Worm (Caenorhabditis elegans) whole organism, young adult: ENCODE results near the gene ani-2.
A peak's percentile ranks its signal among the peaks of the same experiment; 100 is the strongest.

Source experiments
- B0261.1 ChIP-seq: sonication (generic microtip); optimal IDR thresholded peaks from 2 replicates; lab custom pipeline; 2016; ENCODE audit warnings: mild to moderate bottlenecking, missing genetic modification characterization, moderate library complexity, missing compliant biosample characterization
- F10E7.11 ChIP-seq: sonication (generic microtip); optimal IDR thresholded peaks from 2 replicates; lab custom pipeline; 2017; ENCODE audit warnings: mild to moderate bottlenecking, missing genetic modification characterization, moderate library complexity, missing compliant biosample characterization
- F23B12.7 ChIP-seq: sonication (generic microtip); optimal IDR thresholded peaks from 2 replicates; lab custom pipeline; 2017; ENCODE audit warnings: missing genetic modification characterization, mild to moderate bottlenecking, missing compliant biosample characterization, antibody characterized with exemption, moderate library complexity; ENCODE audit not compliant: insufficient read depth
- F49E8.2 ChIP-seq: sonication (generic microtip); optimal IDR thresholded peaks from 3 replicates; lab custom pipeline; 2017; ENCODE audit warnings: missing genetic modification characterization, mild to moderate bottlenecking, missing compliant biosample characterization, antibody characterized with exemption, moderate library complexity; ENCODE audit not compliant: insufficient read depth
- F52B5.7 ChIP-seq: sonication (generic microtip); optimal IDR thresholded peaks from 2 replicates; lab custom pipeline; 2016; ENCODE audit warnings: mild to moderate bottlenecking, missing genetic modification characterization, missing compliant biosample characterization
- F55B11.4 ChIP-seq: sonication (generic microtip); optimal IDR thresholded peaks from 2 replicates; lab custom pipeline; 2016; ENCODE audit warnings: missing compliant biosample characterization, missing genetic modification characterization, borderline replicate concordance; ENCODE audit not compliant: insufficient read depth
- K12H6.12 ChIP-seq: fragments of 200-800 bp; sonication (Bioruptor generic); optimal IDR thresholded peaks from 2 replicates; lab custom pipeline; 2018; ENCODE audit warnings: mild to moderate bottlenecking, missing genetic modification characterization, missing compliant biosample characterization
- T07F8.4 ChIP-seq: sonication (generic microtip); optimal IDR thresholded peaks from 2 replicates; lab custom pipeline; 2016; ENCODE audit warnings: mild to moderate bottlenecking, missing genetic modification characterization, moderate library complexity, missing compliant biosample characterization
- T26A5.8 ChIP-seq: sonication (generic microtip); optimal IDR thresholded peaks from 2 replicates; lab custom pipeline; 2016; ENCODE audit warnings: missing genetic modification characterization, missing compliant biosample characterization
- Y53G8AR.9 ChIP-seq: fragments of 200-800 bp; sonication (Bioruptor generic); conservative IDR thresholded peaks from 2 replicates; pipeline ENCODE4 v1.3.6; 2022; ENCODE audit warnings: missing genetic modification reagents, missing genetic modification characterization, missing compliant biosample characterization
- ZK185.1 ChIP-seq: sonication (generic microtip); optimal IDR thresholded peaks from 2 replicates; lab custom pipeline; 2016; ENCODE audit warnings: mild to moderate bottlenecking, missing genetic modification characterization, missing compliant biosample characterization; ENCODE audit not compliant: poor library complexity, severe bottlenecking
- attf-3 ChIP-seq: fragments of 200-800 bp; sonication (Bioruptor generic); conservative IDR thresholded peaks from 2 replicates; pipeline ENCODE4 v1.3.6; 2022; ENCODE audit warnings: missing genetic modification reagents, missing genetic modification characterization, missing compliant biosample characterization
- bed-2 ChIP-seq: fragments of 200-800 bp; sonication (Bioruptor generic); IDR thresholded peaks from 2 replicates; pipeline ENCODE4 v1.3.6; 2022; ENCODE audit warnings: missing genetic modification reagents, missing genetic modification characterization, missing compliant biosample characterization
- ccch-3 ChIP-seq: fragments of 200-800 bp; sonication (Bioruptor generic); optimal IDR thresholded peaks from 2 replicates; lab custom pipeline; 2018; ENCODE audit warnings: mild to moderate bottlenecking, missing genetic modification characterization, missing compliant biosample characterization
- cebp-1 ChIP-seq, 2 experiments: fragments of 200-800 bp in 1 of 2; sonication (Bioruptor generic) in 1 of 2; sonication (generic microtip) in 1 of 2; IDR thresholded peaks in 1 of 2; optimal IDR thresholded peaks in 1 of 2; 2 replicates each; pipeline versions ENCODE4 v1.3.6 to Lab custom; 2017 to 2022; ENCODE audit warnings: missing compliant biosample characterization in 2 of 2, missing genetic modification characterization in 2 of 2, mild to moderate bottlenecking in 1 of 2, missing genetic modification reagents in 1 of 2, moderate library complexity in 1 of 2
- ceh-100 ChIP-seq: fragments of 200-800 bp; sonication (Bioruptor generic); IDR thresholded peaks from 2 replicates; pipeline ENCODE4 v1.3.6; 2022; ENCODE audit warnings: missing genetic modification reagents, missing genetic modification characterization, missing compliant biosample characterization
- ceh-27 ChIP-seq: fragments of 200-800 bp; sonication (Bioruptor generic); optimal IDR thresholded peaks from 2 replicates; lab custom pipeline; 2018; ENCODE audit warnings: mild to moderate bottlenecking, missing genetic modification characterization, moderate library complexity, missing compliant biosample characterization
- ceh-40 ChIP-seq: fragments of 200-800 bp; sonication (Bioruptor generic); IDR thresholded peaks from 2 replicates; pipeline ENCODE4 v1.3.6; 2022; ENCODE audit warnings: missing genetic modification characterization, missing compliant biosample characterization
- chd-7 ChIP-seq: sonication (generic microtip); optimal IDR thresholded peaks from 2 replicates; lab custom pipeline; 2016; ENCODE audit warnings: mild to moderate bottlenecking, missing genetic modification characterization, moderate library complexity, missing compliant biosample characterization
- dox-1 ChIP-seq: fragments of 200-800 bp; sonication (Bioruptor generic); IDR thresholded peaks from 2 replicates; pipeline ENCODE4 v1.3.6; 2022; ENCODE audit warnings: missing genetic modification reagents, missing genetic modification characterization, missing compliant biosample characterization
- dpff-1 ChIP-seq: sonication (generic microtip); optimal IDR thresholded peaks from 2 replicates; lab custom pipeline; 2017; ENCODE audit warnings: mild to moderate bottlenecking, missing genetic modification characterization, missing compliant biosample characterization
- dpl-1 ChIP-seq: fragments of 150-350 bp; optimal IDR thresholded peaks from 2 replicates; lab custom pipeline; 2014; ENCODE audit warnings: missing biosample characterization, missing genetic modification reagents, missing genetic modification characterization
- egl-18 ChIP-seq: fragments of 200-800 bp; sonication (Bioruptor generic); IDR thresholded peaks from 2 replicates; pipeline ENCODE4 v1.3.6; 2022; ENCODE audit warnings: missing genetic modification reagents, missing genetic modification characterization, missing compliant biosample characterization
- fkh-3 ChIP-seq: sonication (generic microtip); optimal IDR thresholded peaks from 2 replicates; lab custom pipeline; 2016; ENCODE audit warnings: mild to moderate bottlenecking, missing genetic modification characterization, missing compliant biosample characterization
- him-1 ChIP-seq: sonication (generic microtip); optimal IDR thresholded peaks from 2 replicates; lab custom pipeline; 2016; ENCODE audit warnings: missing genotype, missing genetic modification reagents, missing genetic modification characterization, missing compliant biosample characterization
- hrde-1 ChIP-seq: sonication (generic microtip); optimal IDR thresholded peaks from 2 replicates; lab custom pipeline; 2016; ENCODE audit warnings: missing genetic modification characterization, mild to moderate bottlenecking, missing compliant biosample characterization, moderate library complexity, missing genotype, missing genetic modification reagents, borderline replicate concordance
- lin-40 ChIP-seq: sonication (generic microtip); optimal IDR thresholded peaks from 2 replicates; lab custom pipeline; 2016; ENCODE audit warnings: missing genetic modification characterization, mild to moderate bottlenecking, missing compliant biosample characterization, missing genotype, missing genetic modification reagents
- lir-1 ChIP-seq: fragments of 200-800 bp; sonication (Bioruptor generic); conservative IDR thresholded peaks from 2 replicates; pipeline ENCODE4 v1.3.6; 2022; ENCODE audit warnings: missing genetic modification reagents, missing genetic modification characterization, missing compliant biosample characterization
- lsy-27 ChIP-seq: sonication (generic microtip); optimal IDR thresholded peaks from 2 replicates; lab custom pipeline; 2017; ENCODE audit warnings: missing genetic modification characterization, mild to moderate bottlenecking, missing compliant biosample characterization, antibody characterized with exemption, missing genotype, borderline replicate concordance; ENCODE audit not compliant: insufficient read depth
- madf-3 ChIP-seq: fragments of 200-800 bp; sonication (Bioruptor generic); IDR thresholded peaks from 2 replicates; pipeline ENCODE4 v1.3.6; 2022; ENCODE audit warnings: missing genetic modification reagents, missing genetic modification characterization, missing compliant biosample characterization
- madf-6 ChIP-seq: fragments of 200-800 bp; sonication (Bioruptor generic); IDR thresholded peaks from 2 replicates; pipeline ENCODE4 v1.3.6; 2022; ENCODE audit warnings: missing genetic modification reagents, missing genetic modification characterization, missing compliant biosample characterization
- mxl-1 ChIP-seq: sonication (generic microtip); optimal IDR thresholded peaks from 2 replicates; lab custom pipeline; 2016; ENCODE audit warnings: missing genetic modification characterization, missing compliant biosample characterization
- nfya-1 ChIP-seq: sonication (generic microtip); optimal IDR thresholded peaks from 2 replicates; lab custom pipeline; 2017; ENCODE audit warnings: antibody characterized with exemption, missing compliant biosample characterization, missing genetic modification characterization, borderline replicate concordance; ENCODE audit not compliant: insufficient read depth
- nfya-2 ChIP-seq: fragments of 200-800 bp; sonication (Bioruptor generic); IDR thresholded peaks from 2 replicates; pipeline ENCODE4 v1.3.6; 2022; ENCODE audit warnings: missing genetic modification reagents, missing genetic modification characterization, missing compliant biosample characterization
- nfyb-1 ChIP-seq: fragments of 200-800 bp; sonication (Bioruptor generic); IDR thresholded peaks from 2 replicates; pipeline ENCODE4 v1.3.6; 2022; ENCODE audit warnings: missing genetic modification reagents, missing genetic modification characterization, missing compliant biosample characterization
- nhr-80 ChIP-seq: sonication (generic microtip); optimal IDR thresholded peaks from 2 replicates; lab custom pipeline; 2016; ENCODE audit warnings: missing genetic modification characterization, missing compliant biosample characterization
- pbrm-1 ChIP-seq: fragments of 200-800 bp; sonication (Bioruptor generic); IDR thresholded peaks from 2 replicates; pipeline ENCODE4 v1.3.6; 2022; ENCODE audit warnings: missing genetic modification reagents, missing genetic modification characterization, missing compliant biosample characterization
- pha-4 ChIP-seq: fragments of 150-350 bp; sonication (generic microtip); optimal IDR thresholded peaks from 2 replicates; lab custom pipeline; 2014; ENCODE audit warnings: missing biosample characterization, missing genetic modification reagents, missing genetic modification characterization
- rec-8 ChIP-seq, 2 experiments: sonication (generic microtip); optimal IDR thresholded peaks; 2 replicates each; lab custom pipeline; 2016; ENCODE audit warnings: mild to moderate bottlenecking in 2 of 2, missing genetic modification characterization in 2 of 2, missing genetic modification reagents in 2 of 2, missing genotype in 2 of 2, missing biosample characterization in 1 of 2, missing compliant biosample characterization in 1 of 2, moderate library complexity in 1 of 2
- snpc-4 ChIP-seq, 5 experiments: fragments of 150-350 bp in 1 of 5; sonication (generic microtip) in 4 of 5; optimal IDR thresholded peaks; 2 replicates each; lab custom pipeline; 2014 to 2018; ENCODE audit warnings: missing genetic modification characterization in 5 of 5, missing biosample characterization in 3 of 5, antibody characterized with exemption in 2 of 5, mild to moderate bottlenecking in 2 of 5, missing compliant biosample characterization in 2 of 5, missing genotype in 2 of 5, moderate library complexity in 2 of 5, missing genetic modification reagents in 1 of 5
- unc-130 ChIP-seq: sonication (generic microtip); optimal IDR thresholded peaks from 2 replicates; lab custom pipeline; 2016; ENCODE audit warnings: missing genetic modification reagents, missing genetic modification characterization, missing compliant biosample characterization

Gene ani-2

DNA sequence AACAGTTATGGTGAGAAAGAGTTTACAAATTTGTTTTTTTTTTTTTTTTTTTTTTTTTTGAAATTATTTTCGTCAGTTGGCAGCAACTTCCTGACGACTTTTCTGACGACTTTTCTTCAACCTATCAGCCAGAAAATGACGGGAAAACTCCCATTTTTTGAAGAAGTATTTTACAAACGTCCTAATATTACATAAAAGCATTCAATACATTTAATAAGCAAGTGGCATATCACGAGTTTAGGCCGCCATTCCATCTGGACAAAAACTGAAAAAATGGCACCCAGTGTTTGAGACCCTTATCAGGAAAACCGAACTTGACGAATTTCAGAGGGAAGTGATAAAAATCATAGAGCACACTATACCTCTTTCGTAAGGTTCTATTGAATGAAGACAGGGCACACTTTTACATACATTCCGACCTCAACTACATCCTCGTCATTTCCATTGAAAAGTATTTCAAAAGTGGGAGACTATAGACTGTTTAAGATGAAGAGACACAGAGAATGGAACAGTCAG, 30.4 kb downstream of the ani-2 start:
- no peak for TF ChIP-seq mxl-1
- TF ChIP-seq bed-2 (GFP tag; lab: Robert Waterston, UW): no peak
- no peak for TF ChIP-seq madf-3 (GFP tag; lab: Robert Waterston, UW)
- no peak for TF ChIP-seq snpc-4 (GFP tag; optimal IDR thresholded peaks at IDR 0.05; lab: Kevin White, UChicago)
- no peak for TF ChIP-seq snpc-4 (tag; optimal IDR thresholded peaks at IDR 0.05; lab: Kevin White, UChicago)
- no peak for TF ChIP-seq cebp-1 (GFP tag; IDR thresholded peaks at IDR 0.05; lab: Robert Waterston, UW)
- peak; percentile 25 for TF ChIP-seq cebp-1 (tag; optimal IDR thresholded peaks at IDR 0.05; lab: Kevin White, UChicago)
- no peak for TF ChIP-seq unc-130
- peak; percentile 62 for TF ChIP-seq nhr-80
- TF ChIP-seq, all 124 proteins: peak for 2

DNA sequence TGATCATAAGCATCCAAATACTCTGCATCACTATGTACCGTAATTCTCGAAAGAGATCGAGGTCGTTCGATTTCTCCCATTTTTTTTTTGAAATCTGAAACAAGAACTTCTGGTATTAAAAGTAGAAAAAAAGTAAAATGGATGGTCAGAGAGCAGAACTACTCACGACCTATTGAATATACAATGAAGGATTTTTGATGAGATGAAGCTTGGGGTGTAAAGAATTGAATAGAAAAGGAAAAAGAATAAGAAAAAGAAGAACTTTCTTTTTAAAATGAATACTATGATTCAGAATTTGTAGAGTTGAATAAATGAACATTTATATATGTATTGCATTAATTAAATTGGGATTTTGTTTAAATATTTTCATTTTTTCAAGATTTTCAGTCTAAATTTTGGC, 31.3 kb downstream of the ani-2 start, which contains the start of gene ttc-39B:
ttc-39B (minus strand) TSS at position 101 of the 400 bp plus-strand sequence.
- TF ChIP-seq ceh-27 (GFP tag; lab: Kevin White, UChicago) (no peak), T26A5.8 (tag; lab: Kevin White, UChicago) (no peak), T07F8.4 (tag; lab: Kevin White, UChicago) (no peak), lin-40 (tag; lab: Kevin White, UChicago) (no peak), attf-3 (GFP tag; lab: Robert Waterston, UW) (no peak), ccch-3 (GFP tag; lab: Kevin White, UChicago) (no peak), F10E7.11 (tag; lab: Kevin White, UChicago) (no peak), lsy-27 (no peak), hrde-1 (tag; lab: Kevin White, UChicago) (no peak), K12H6.12 (tag; lab: Kevin White, UChicago) (no peak), ZK185.1 (tag; lab: Kevin White, UChicago) (no peak)

DNA sequence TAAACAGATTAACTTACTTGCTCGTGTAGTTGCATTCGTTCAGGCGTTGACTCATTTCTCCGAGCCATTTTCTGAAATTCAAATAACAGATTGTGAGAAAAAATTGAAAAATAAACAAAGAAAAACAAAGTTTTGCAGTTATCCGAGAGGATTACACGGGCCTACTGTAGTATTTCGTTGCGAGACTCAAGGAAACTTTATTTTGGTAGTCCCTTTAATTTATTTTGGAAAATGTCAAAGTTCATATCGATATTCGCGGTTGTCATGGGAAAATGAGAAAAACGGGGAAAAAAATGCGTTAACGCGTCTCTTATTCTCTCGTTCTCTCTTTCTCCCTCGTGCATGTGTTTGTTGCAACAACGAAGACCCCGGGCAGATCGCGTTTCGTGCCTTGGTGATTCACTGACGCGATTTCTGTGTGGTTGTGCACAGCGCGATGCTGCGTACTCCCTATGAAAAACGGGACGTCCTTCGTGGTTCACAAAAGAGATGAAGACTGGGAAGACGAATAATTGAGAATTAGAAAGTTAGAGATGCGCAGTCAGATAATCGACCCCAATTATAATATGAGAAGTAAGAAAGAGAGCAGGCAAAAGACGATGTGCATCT, 33.8 kb downstream of the ani-2 start, which contains the start of gene set-4:
set-4 (minus strand) TSS at position 120 of the 609 bp plus-strand sequence.
- TF ChIP-seq pha-4 (no peak), madf-3 (GFP tag; lab: Robert Waterston, UW) (0 out of 2 replicates have a peak, but pooled peaks have one; percentile 58), ceh-100 (GFP tag; lab: Robert Waterston, UW) (peak; percentile 77), pbrm-1 (GFP tag; lab: Robert Waterston, UW) (peak; percentile 86), F10E7.11 (tag; lab: Kevin White, UChicago) (no peak), B0261.1 (tag; lab: Kevin White, UChicago) (no peak), F55B11.4 (tag; lab: Kevin White, UChicago) (no peak), lsy-27 (no peak), madf-6 (GFP tag; lab: Robert Waterston, UW) (peak; percentile 79), nfyb-1 (GFP tag; lab: Robert Waterston, UW) (peak; percentile 91), dpff-1 (tag; lab: Kevin White, UChicago) (no peak), nfya-2 (GFP tag; lab: Robert Waterston, UW) (no peak), F23B12.7 (tag; lab: Kevin White, UChicago) (peak; percentile 85), egl-18 (peak; percentile 55; the same call in 1 of the 2 replicates), nhr-80 (peak; percentile 97), Y53G8AR.9 (GFP tag; lab: Robert Waterston, UW) (peak; percentile 82), fkh-3 (tag; lab: Kevin White, UChicago) (no peak), lir-1 (GFP tag; lab: Robert Waterston, UW) (peak; percentile 60; the same call in 1 of the 2 replicates), chd-7 (tag; lab: Kevin White, UChicago) (peak; percentile 73), nfya-1 (tag; lab: Kevin White, UChicago) (no peak), him-1 (tag; lab: Kevin White, UChicago) (peak; percentile 10), mxl-1 (no peak), dpl-1 (GFP tag; lab: Kevin White, UChicago) (peak; percentile 55), F49E8.2 (no peak), rec-8 (tag; optimal IDR thresholded peaks at IDR 0.05; lab: Kevin White, UChicago) (no peak), F52B5.7 (tag; lab: Kevin White, UChicago) (no peak), dox-1 (GFP tag; lab: Robert Waterston, UW) (peak; percentile 93), ceh-40 (GFP tag; lab: Robert Waterston, UW) (no peak)
